Worm (Caenorhabditis elegans): ENCODE results near the gene fat-2.

ce11 chrIV:13315344-13315743 lies 8.3 kb upstream of the fat-2 start, which contains the start of gene fat-1:
- TF ChIP-seq ceh-32 (tag; optimal IDR thresholded peaks at IDR 0.05; ENCODE audit: poor library complexity) = no peak
- TF ChIP-seq aha-1 (tag) = no peak
- TF ChIP-seq sdz-12 (GFP tag; optimal IDR thresholded peaks at IDR 0.05) = no peak

Measured in whole organism, L4 larva.